Fruit fly (Drosophila melanogaster) whole organism, embryonic: ENCODE data around the gene SMC5.

Source experiments
- Asciz ChIP-seq: fragments of 200-800 bp; sonication (Bioruptor generic); optimal IDR thresholded peaks from 2 replicates; lab custom pipeline; 2017; ENCODE audit warnings: missing biosample characterization, mild to moderate bottlenecking, missing genetic modification characterization, missing genetic modification reagents
- B-H1 ChIP-seq: fragments of 200-800 bp; sonication (Bioruptor generic); IDR thresholded peaks from 3 replicates; pipeline ENCODE4 v1.3.6; 2022; ENCODE audit warnings: missing biosample characterization, missing genetic modification characterization
- CG11696 ChIP-seq: fragments of 200-800 bp; sonication (Bioruptor generic); IDR thresholded peaks from 2 replicates; pipeline ENCODE4 v1.3.6; 2022; ENCODE audit warnings: missing biosample characterization, missing genetic modification characterization
- CG12219 ChIP-seq: fragments of 200-800 bp; sonication (Bioruptor generic); optimal IDR thresholded peaks from 3 replicates; lab custom pipeline; 2018; ENCODE audit warnings: missing biosample characterization, mild to moderate bottlenecking, missing genetic modification characterization
- CG14710 ChIP-seq: fragments of 200-800 bp; sonication (Bioruptor generic); optimal IDR thresholded peaks from 3 replicates; lab custom pipeline; 2019; ENCODE audit warnings: missing biosample characterization, mild to moderate bottlenecking, missing genetic modification characterization, moderate library complexity
- CG15479 ChIP-seq: fragments of 200-800 bp; sonication (Bioruptor generic); optimal IDR thresholded peaks from 3 replicates; lab custom pipeline; 2019; ENCODE audit warnings: missing biosample characterization, mild to moderate bottlenecking, missing genetic modification characterization, moderate library complexity
- CG15514 ChIP-seq: fragments of 200-800 bp; sonication (Bioruptor generic); optimal IDR thresholded peaks from 3 replicates; lab custom pipeline; 2017; ENCODE audit warnings: missing biosample characterization, missing genetic modification characterization, mild to moderate bottlenecking, moderate library complexity, missing genetic modification reagents
- CG31365 ChIP-seq: fragments of 200-800 bp; sonication (Bioruptor generic); optimal IDR thresholded peaks from 2 replicates; lab custom pipeline; 2018; ENCODE audit warnings: missing biosample characterization, mild to moderate bottlenecking, missing genetic modification characterization
- CG31441 ChIP-seq: fragments of 200-800 bp; sonication (Bioruptor generic); IDR thresholded peaks from 2 replicates; pipeline ENCODE4 v1.3.6; 2022; ENCODE audit warnings: missing biosample characterization, missing genetic modification characterization
- CG3163 ChIP-seq: fragments of 200-800 bp; sonication (Bioruptor generic); optimal IDR thresholded peaks from 3 replicates; lab custom pipeline; 2016; ENCODE audit warnings: missing biosample characterization, missing genetic modification characterization
- CG3838 ChIP-seq: fragments of 200-800 bp; sonication (Bioruptor generic); optimal IDR thresholded peaks from 3 replicates; lab custom pipeline; 2016; ENCODE audit warnings: missing biosample characterization, missing genetic modification characterization
- CG3847 ChIP-seq: fragments of 200-800 bp; sonication (Bioruptor generic); IDR thresholded peaks from 2 replicates; pipeline ENCODE4 v1.3.6; 2022; ENCODE audit warnings: missing biosample characterization, missing genetic modification characterization
- CG42726 ChIP-seq: fragments of 200-800 bp; sonication (Bioruptor generic); IDR thresholded peaks from 2 replicates; pipeline ENCODE4 v1.3.6; 2022; ENCODE audit warnings: missing biosample characterization, missing genetic modification characterization; ENCODE audit not compliant: partially characterized antibody
- CG4424 ChIP-seq: fragments of 200-800 bp; sonication (Bioruptor generic); optimal IDR thresholded peaks from 3 replicates; lab custom pipeline; 2016; ENCODE audit warnings: missing biosample characterization, missing genetic modification characterization
- CG5245 ChIP-seq: fragments of 200-800 bp; sonication (Bioruptor generic); optimal IDR thresholded peaks from 3 replicates; lab custom pipeline; 2016; ENCODE audit warnings: missing biosample characterization, missing genetic modification characterization
- CG6791 ChIP-seq: fragments of 200-800 bp; sonication (Bioruptor generic); IDR thresholded peaks from 3 replicates; pipeline ENCODE4 v1.3.6; 2022; ENCODE audit warnings: missing biosample characterization, missing genetic modification characterization; ENCODE audit not compliant: partially characterized antibody
- CG8924 ChIP-seq: fragments of 200-800 bp; optimal IDR thresholded peaks from 3 replicates; lab custom pipeline; 2019; ENCODE audit warnings: missing biosample characterization, mild to moderate bottlenecking, missing genetic modification characterization, moderate library complexity
- CG9727 ChIP-seq: fragments of 200-800 bp; sonication (Bioruptor generic); optimal IDR thresholded peaks from 3 replicates; lab custom pipeline; 2017; ENCODE audit warnings: missing biosample characterization, mild to moderate bottlenecking, missing genetic modification characterization
- CoRest ChIP-seq: fragments of 200-800 bp; sonication (Bioruptor generic); optimal IDR thresholded peaks from 3 replicates; lab custom pipeline; 2018; ENCODE audit warnings: missing biosample characterization, mild to moderate bottlenecking, missing genetic modification characterization, moderate library complexity
- D ChIP-seq, 2 experiments: fragments of 200-800 bp in 1 of 2; fragments of >200 bp in 1 of 2; sonication (Bioruptor generic) in 1 of 2; optimal IDR thresholded peaks; 2 replicates in 1 of 2; 3 replicates in 1 of 2; lab custom pipeline; 2017; ENCODE audit warnings: mild to moderate bottlenecking in 1 of 2, missing biosample characterization in 1 of 2, missing genetic modification characterization in 1 of 2, missing genetic modification reagents in 1 of 2
- Fer3 ChIP-seq: fragments of 200-800 bp; sonication (Bioruptor generic); optimal IDR thresholded peaks from 2 replicates; lab custom pipeline; 2018; ENCODE audit warnings: missing biosample characterization, mild to moderate bottlenecking, missing genetic modification characterization, moderate library complexity
- HLH3B ChIP-seq: fragments of 200-800 bp; sonication (Bioruptor generic); IDR thresholded peaks from 2 replicates; pipeline ENCODE4 v1.3.6; 2022; ENCODE audit warnings: missing biosample characterization, missing genetic modification characterization
- HLH54F ChIP-seq: fragments of 200-800 bp; sonication (Bioruptor generic); optimal IDR thresholded peaks from 3 replicates; lab custom pipeline; 2016; ENCODE audit warnings: missing biosample characterization, missing genetic modification characterization
- MBD-R2 ChIP-seq: fragments of 200-800 bp; sonication (Bioruptor generic); IDR thresholded peaks from 2 replicates; pipeline ENCODE4 v1.3.6; 2022; ENCODE audit warnings: missing biosample characterization, missing genetic modification characterization
- Max ChIP-seq: fragments of 200-800 bp; sonication (Bioruptor generic); optimal IDR thresholded peaks from 2 replicates; lab custom pipeline; 2016; ENCODE audit warnings: missing biosample characterization, mild to moderate bottlenecking, missing genetic modification characterization
- Myb ChIP-seq: fragments of 200-800 bp; sonication (Bioruptor generic); optimal IDR thresholded peaks from 2 replicates; lab custom pipeline; 2016; ENCODE audit warnings: missing biosample characterization, missing genetic modification characterization
- Oaz ChIP-seq: fragments of 200-800 bp; sonication (Bioruptor generic); IDR thresholded peaks from 2 replicates; pipeline ENCODE4 v1.3.6; 2022; ENCODE audit warnings: missing biosample characterization, missing genetic modification characterization
- Sox102F ChIP-seq: fragments of 200-800 bp; sonication (Bioruptor generic); optimal IDR thresholded peaks from 2 replicates; lab custom pipeline; 2018; ENCODE audit warnings: missing biosample characterization, mild to moderate bottlenecking, missing genetic modification characterization, moderate library complexity
- Ssrp ChIP-seq: fragments of 200-800 bp; sonication (Bioruptor generic); optimal IDR thresholded peaks from 2 replicates; lab custom pipeline; 2018; ENCODE audit warnings: missing biosample characterization, mild to moderate bottlenecking, missing genetic modification characterization, moderate library complexity
- Vsx1 ChIP-seq: fragments of 200-800 bp; sonication (Bioruptor generic); optimal IDR thresholded peaks from 2 replicates; lab custom pipeline; 2017; ENCODE audit warnings: missing biosample characterization, mild to moderate bottlenecking, missing genetic modification characterization, missing genetic modification reagents
- ara ChIP-seq: fragments of 200-800 bp; sonication (Bioruptor generic); IDR thresholded peaks from 2 replicates; pipeline ENCODE4 v1.3.6; 2022; ENCODE audit warnings: missing biosample characterization, missing genetic modification characterization
- chinmo ChIP-seq: fragments of 200-800 bp; sonication (Bioruptor generic); IDR thresholded peaks from 4 replicates; pipeline ENCODE4 v1.3.6; 2022; ENCODE audit warnings: missing biosample characterization, missing genetic modification characterization; ENCODE audit not compliant: partially characterized antibody
- chm ChIP-seq: fragments of 200-800 bp; sonication (Bioruptor generic); IDR thresholded peaks from 2 replicates; pipeline ENCODE4 v1.3.6; 2022; ENCODE audit warnings: missing biosample characterization, missing genetic modification characterization
- crol ChIP-seq: fragments of 200-800 bp; sonication (Bioruptor generic); IDR thresholded peaks from 2 replicates; pipeline ENCODE4 v1.3.6; 2022; ENCODE audit warnings: missing biosample characterization, missing genetic modification characterization
- gem ChIP-seq: fragments of 200-800 bp; sonication (Bioruptor generic); optimal IDR thresholded peaks from 2 replicates; lab custom pipeline; 2019; ENCODE audit warnings: missing biosample characterization, mild to moderate bottlenecking, missing genetic modification characterization, moderate library complexity
- gsb-n ChIP-seq: fragments of 200-800 bp; sonication (Bioruptor generic); optimal IDR thresholded peaks from 3 replicates; lab custom pipeline; 2018; ENCODE audit warnings: missing biosample characterization, mild to moderate bottlenecking, missing genetic modification characterization
- ind ChIP-seq: fragments of 200-800 bp; sonication (Bioruptor generic); optimal IDR thresholded peaks from 3 replicates; lab custom pipeline; 2016; ENCODE audit warnings: missing biosample characterization, missing genetic modification characterization
- inv ChIP-seq: fragments of 200-800 bp; sonication (Bioruptor generic); IDR thresholded peaks from 2 replicates; pipeline ENCODE4 v1.3.6; 2022; ENCODE audit warnings: missing biosample characterization, missing genetic modification characterization; ENCODE audit not compliant: partially characterized antibody
- mam ChIP-seq: fragments of 200-800 bp; sonication (Bioruptor generic); optimal IDR thresholded peaks from 3 replicates; lab custom pipeline; 2016; ENCODE audit warnings: missing biosample characterization, missing genetic modification characterization
- nerfin-2 ChIP-seq: fragments of 200-800 bp; sonication (Bioruptor generic); IDR thresholded peaks from 2 replicates; pipeline ENCODE4 v1.3.6; 2022; ENCODE audit warnings: missing biosample characterization, missing genetic modification characterization; ENCODE audit not compliant: partially characterized antibody
- pnt ChIP-seq: fragments of 200-800 bp; sonication (Bioruptor generic); optimal IDR thresholded peaks from 3 replicates; lab custom pipeline; 2016; ENCODE audit warnings: missing biosample characterization, missing genetic modification characterization
- pum ChIP-seq: fragments of 200-800 bp; sonication (Bioruptor generic); optimal IDR thresholded peaks from 2 replicates; lab custom pipeline; 2016; ENCODE audit warnings: missing biosample characterization, missing genetic modification characterization
- seq ChIP-seq: fragments of 200-800 bp; sonication (Bioruptor generic); IDR thresholded peaks from 2 replicates; pipeline ENCODE4 v1.3.6; 2022; ENCODE audit warnings: missing biosample characterization, missing genetic modification characterization
- sisA ChIP-seq: fragments of 200-800 bp; sonication (Bioruptor generic); IDR thresholded peaks from 2 replicates; pipeline ENCODE4 v1.3.6; 2022; ENCODE audit warnings: missing biosample characterization, missing genetic modification characterization
- ssp ChIP-seq: fragments of 200-800 bp; sonication (Bioruptor generic); IDR thresholded peaks from 2 replicates; pipeline ENCODE4 v1.3.6; 2022; ENCODE audit warnings: missing biosample characterization, missing genetic modification characterization
- tap ChIP-seq: fragments of 200-800 bp; optimal IDR thresholded peaks from 3 replicates; lab custom pipeline; 2019; ENCODE audit warnings: missing biosample characterization, mild to moderate bottlenecking, missing genetic modification characterization, moderate library complexity
- unc-4 ChIP-seq: fragments of 200-800 bp; sonication (Bioruptor generic); IDR thresholded peaks from 2 replicates; pipeline ENCODE4 v1.3.6; 2022; ENCODE audit warnings: missing biosample characterization, missing genetic modification characterization; ENCODE audit not compliant: partially characterized antibody
- vvl ChIP-seq: fragments of 200-800 bp; sonication (Bioruptor generic); IDR thresholded peaks from 2 replicates; pipeline ENCODE4 v1.3.6; 2022; ENCODE audit warnings: missing biosample characterization, missing genetic modification characterization
- wor ChIP-seq: fragments of 200-800 bp; sonication (Bioruptor generic); IDR thresholded peaks from 2 replicates; pipeline ENCODE4 v1.3.6; 2022; ENCODE audit warnings: missing biosample characterization, missing genetic modification characterization
- zfh1 ChIP-seq: fragments of 200-800 bp; sonication (Bioruptor generic); IDR thresholded peaks from 3 replicates; pipeline ENCODE4 v1.3.6; 2022; ENCODE audit warnings: missing biosample characterization, missing genetic modification characterization

Gene SMC5

dm6 chr3L:21604265-21604664 lies 35.3 kb downstream of the SMC5 start (continued):
- TF ChIP-seq wor (GFP tag; lab: Robert Waterston, UW) (0 out of 2 replicates have a peak, but pooled peaks have one; percentile 17), crol (GFP tag; lab: Robert Waterston, UW) (no peak), mam (GFP tag; lab: Kevin White, UChicago) (peak; percentile 63), CG11696 (GFP tag; lab: Robert Waterston, UW) (no peak), CG15514 (GFP tag; lab: Kevin White, UChicago) (no peak), vvl (GFP tag; lab: Robert Waterston, UW) (peak; percentile 71; the same call in 1 of the 2 replicates), CG6791 (GFP tag; lab: Robert Waterston, UW) (peak; percentile 77), Max (GFP tag; lab: Kevin White, UChicago) (peak; percentile 16), CG9727 (GFP tag; lab: Kevin White, UChicago) (no peak), ssp (GFP tag; lab: Robert Waterston, UW) (no peak), CG42726 (GFP tag; lab: Robert Waterston, UW) (peak; percentile 84), Oaz (GFP tag; lab: Robert Waterston, UW) (0 out of 2 replicates have a peak, but pooled peaks have one; percentile 11), ara (GFP tag; lab: Robert Waterston, UW) (no peak), Fer3 (tag; lab: Kevin White, UChicago) (no peak), HLH3B (peak; percentile 53; the same call in 1 of the 2 replicates), CG12219 (GFP tag; lab: Kevin White, UChicago) (no peak), CG3847 (GFP tag; lab: Robert Waterston, UW) (peak; percentile 54), nerfin-2 (no peak), CG31441 (GFP tag; lab: Robert Waterston, UW) (no peak), Myb (GFP tag; lab: Kevin White, UChicago) (peak; percentile 78), zfh1 (GFP tag; lab: Robert Waterston, UW) (peak; percentile 49; the same call in 1 of the 3 replicates), HLH54F (GFP tag; lab: Kevin White, UChicago) (peak; percentile 50), CG15479 (GFP tag; lab: Kevin White, UChicago) (no peak), gsb-n (tag; lab: Kevin White, UChicago) (peak; percentile 17), CG5245 (peak; percentile 75), gem (tag; lab: Kevin White, UChicago) (no peak), Sox102F (GFP tag; lab: Kevin White, UChicago) (no peak), CG3838 (GFP tag; lab: Kevin White, UChicago) (no peak), CG31365 (tag; lab: Kevin White, UChicago) (peak; percentile 40), CoRest (tag; lab: Kevin White, UChicago) (peak; percentile 54), chm (GFP tag; lab: Robert Waterston, UW) (no peak; the same call in 1 of the 2 replicates), pnt (GFP tag; lab: Kevin White, UChicago) (peak; percentile 75), CG8924 (tag; lab: Kevin White, UChicago) (no peak), MBD-R2 (GFP tag; lab: Robert Waterston, UW) (no peak), tap (tag; lab: Kevin White, UChicago) (no peak), CG14710 (tag; lab: Kevin White, UChicago) (peak; percentile 32), B-H1 (GFP tag; lab: Robert Waterston, UW) (no peak), Ssrp (tag; lab: Kevin White, UChicago) (no peak), CG4424 (GFP tag; lab: Kevin White, UChicago) (peak; percentile 56), ind (GFP tag; lab: Kevin White, UChicago) (peak; percentile 42), unc-4 (GFP tag; lab: Robert Waterston, UW) (no peak), Vsx1 (GFP tag; lab: Kevin White, UChicago) (no peak), inv (GFP tag; lab: Robert Waterston, UW) (no peak), Asciz (GFP tag; lab: Kevin White, UChicago) (no peak), pum (peak; percentile 77), sisA (GFP tag; lab: Robert Waterston, UW) (peak; percentile 74), chinmo (no peak), seq (GFP tag; lab: Robert Waterston, UW) (no peak), CG3163 (GFP tag; lab: Kevin White, UChicago) (peak; percentile 97), D (optimal IDR thresholded peaks at IDR 0.05; lab: Kevin White, UChicago) (no peak), D (GFP tag; optimal IDR thresholded peaks at IDR 0.05; lab: Kevin White, UChicago) (no peak)
